Worm (Caenorhabditis elegans) whole organism, L3 larva: ENCODE measurements around the gene Y60A3A.25.

ENCODE experiments used
- R02D3.7 ChIP-seq: fragments of 150-350 bp; optimal IDR thresholded peaks from 2 replicates; lab custom pipeline; 2014; ENCODE audit warnings: missing biosample characterization, missing genetic modification characterization
- ZK546.5 ChIP-seq: sonication (generic microtip); optimal IDR thresholded peaks from 2 replicates; lab custom pipeline; 2017; ENCODE audit warnings: missing biosample characterization, missing genetic modification characterization
- aly-2 ChIP-seq: fragments of 150-350 bp; optimal IDR thresholded peaks from 2 replicates; lab custom pipeline; 2014; ENCODE audit warnings: missing biosample characterization, missing genetic modification characterization
- ama-1 ChIP-seq: fragments of 150-350 bp; optimal IDR thresholded peaks from 2 replicates; lab custom pipeline; 2018
- ceh-28 ChIP-seq: fragments of 150-350 bp; optimal IDR thresholded peaks from 2 replicates; lab custom pipeline; 2014; ENCODE audit warnings: missing biosample characterization, missing genetic modification reagents, missing genetic modification characterization
- ceh-82 ChIP-seq: fragments of 150-350 bp; optimal IDR thresholded peaks from 2 replicates; lab custom pipeline; 2014; ENCODE audit warnings: missing biosample characterization, missing genetic modification characterization
- ceh-9 ChIP-seq: sonication (generic microtip); optimal IDR thresholded peaks from 2 replicates; lab custom pipeline; 2018; ENCODE audit warnings: missing biosample characterization, missing genetic modification characterization
- daf-12 ChIP-seq: fragments of 150-350 bp; optimal IDR thresholded peaks from 2 replicates; lab custom pipeline; 2014; ENCODE audit warnings: missing biosample characterization, missing genetic modification reagents, missing genetic modification characterization
- egl-27 ChIP-seq: sonication (generic microtip); optimal IDR thresholded peaks from 4 replicates; lab custom pipeline; 2017; ENCODE audit warnings: missing biosample characterization, missing genetic modification reagents, missing genetic modification characterization
- egl-5 ChIP-seq: fragments of 150-350 bp; optimal IDR thresholded peaks from 2 replicates; lab custom pipeline; 2017; ENCODE audit warnings: missing biosample characterization, missing genetic modification reagents, missing genetic modification characterization, inconsistent platforms
- elt-1 ChIP-seq: fragments of 150-350 bp; optimal IDR thresholded peaks from 2 replicates; lab custom pipeline; 2014; ENCODE audit warnings: missing biosample characterization, missing genetic modification characterization
- elt-2 ChIP-seq: sonication (generic microtip); optimal IDR thresholded peaks from 2 replicates; lab custom pipeline; 2016; ENCODE audit warnings: missing genetic modification reagents, mild to moderate bottlenecking, missing genetic modification characterization, missing compliant biosample characterization
- elt-3 ChIP-seq, 3 experiments: fragments of 150-350 bp in 1 of 3; sonication (generic microtip) in 2 of 3; optimal IDR thresholded peaks; 2 replicates in 2 of 3; 4 replicates in 1 of 3; lab custom pipeline; 2014 to 2017; ENCODE audit warnings: missing biosample characterization in 3 of 3, missing genetic modification characterization in 3 of 3
- eor-1 ChIP-seq, 2 experiments: fragments of 150-350 bp; optimal IDR thresholded peaks; 2 replicates each; lab custom pipeline; 2014 to 2018; ENCODE audit warnings: missing biosample characterization in 2 of 2, missing genetic modification characterization in 2 of 2
- fkh-2 ChIP-seq: fragments of 150-350 bp; optimal IDR thresholded peaks from 2 replicates; lab custom pipeline; 2014; ENCODE audit warnings: missing biosample characterization, missing genetic modification reagents, missing genetic modification characterization
- jun-1 ChIP-seq: fragments of 150-350 bp; optimal IDR thresholded peaks from 2 replicates; lab custom pipeline; 2014; ENCODE audit warnings: missing biosample characterization, missing genetic modification reagents, missing genetic modification characterization
- lsy-12 ChIP-seq: sonication (generic microtip); optimal IDR thresholded peaks from 2 replicates; lab custom pipeline; 2016; ENCODE audit warnings: mild to moderate bottlenecking, missing genetic modification characterization, missing compliant biosample characterization
- nfya-1 ChIP-seq: sonication (generic microtip); optimal IDR thresholded peaks from 2 replicates; lab custom pipeline; 2017; ENCODE audit warnings: missing genetic modification characterization, mild to moderate bottlenecking, missing compliant biosample characterization, antibody characterized with exemption, moderate library complexity; ENCODE audit not compliant: insufficient read depth
- nhr-11 ChIP-seq: fragments of 150-350 bp; optimal IDR thresholded peaks from 2 replicates; lab custom pipeline; 2014; ENCODE audit warnings: missing biosample characterization, missing genetic modification characterization
- nhr-23 ChIP-seq: fragments of 150-350 bp; optimal IDR thresholded peaks from 2 replicates; lab custom pipeline; 2014; ENCODE audit warnings: missing biosample characterization, missing genetic modification reagents, missing genetic modification characterization
- nhr-237 ChIP-seq: fragments of 150-350 bp; optimal IDR thresholded peaks from 2 replicates; lab custom pipeline; 2014; ENCODE audit warnings: missing biosample characterization, missing genetic modification characterization
- nhr-25 ChIP-seq: sonication (generic microtip); optimal IDR thresholded peaks from 2 replicates; lab custom pipeline; 2017; ENCODE audit warnings: missing biosample characterization, missing genetic modification characterization
- nhr-28 ChIP-seq: fragments of 150-350 bp; optimal IDR thresholded peaks from 2 replicates; lab custom pipeline; 2014; ENCODE audit warnings: missing biosample characterization, missing genetic modification characterization
- nhr-67 ChIP-seq: fragments of 150-350 bp; optimal IDR thresholded peaks from 2 replicates; lab custom pipeline; 2014; ENCODE audit warnings: missing biosample characterization, missing genetic modification characterization
- nhr-76 ChIP-seq: fragments of 150-350 bp; sonication (generic microtip); optimal IDR thresholded peaks from 5 replicates; lab custom pipeline; 2014; ENCODE audit warnings: missing biosample characterization, missing genetic modification characterization
- nhr-77 ChIP-seq: fragments of 150-350 bp; optimal IDR thresholded peaks from 2 replicates; lab custom pipeline; 2014; ENCODE audit warnings: missing biosample characterization, missing genetic modification characterization
- pha-4 ChIP-seq: fragments of 150-350 bp; optimal IDR thresholded peaks from 2 replicates; lab custom pipeline; 2014; ENCODE audit warnings: missing biosample characterization, missing genetic modification reagents, missing genetic modification characterization
- pqm-1 ChIP-seq: fragments of 150-350 bp; optimal IDR thresholded peaks from 2 replicates; lab custom pipeline; 2017; ENCODE audit warnings: missing biosample characterization, missing genetic modification characterization, inconsistent platforms
- sea-2 ChIP-seq: fragments of 150-350 bp; sonication (generic microtip); optimal IDR thresholded peaks from 4 replicates; lab custom pipeline; 2014; ENCODE audit warnings: missing biosample characterization, missing genetic modification reagents, missing genetic modification characterization
- tbx-2 ChIP-seq: sonication (generic microtip); optimal IDR thresholded peaks from 2 replicates; lab custom pipeline; 2016; ENCODE audit warnings: mild to moderate bottlenecking, missing genetic modification characterization, missing compliant biosample characterization
- unc-39 ChIP-seq: sonication (generic microtip); optimal IDR thresholded peaks from 4 replicates; lab custom pipeline; 2017; ENCODE audit warnings: missing biosample characterization, missing genetic modification characterization
- unc-62 ChIP-seq: fragments of 150-350 bp; sonication (generic microtip); optimal IDR thresholded peaks from 4 replicates; lab custom pipeline; 2014; ENCODE audit warnings: missing biosample characterization, missing genetic modification reagents, missing genetic modification characterization
- zag-1 ChIP-seq: fragments of 150-350 bp; optimal IDR thresholded peaks from 2 replicates; lab custom pipeline; 2014; ENCODE audit warnings: missing biosample characterization, missing genetic modification characterization
- ztf-11 ChIP-seq: fragments of 150-350 bp; optimal IDR thresholded peaks from 2 replicates; lab custom pipeline; 2014; ENCODE audit warnings: missing biosample characterization, missing genetic modification characterization
- ztf-4 ChIP-seq: fragments of 150-350 bp; optimal IDR thresholded peaks from 2 replicates; lab custom pipeline; 2014; ENCODE audit warnings: missing biosample characterization, missing genetic modification characterization

The Y60A3A.25 gene

ce11 chrV:19998203-19998836, 4.3 kb upstream of the Y60A3A.25 start:
- TF ChIP-seq nhr-77 (tag; lab: Kevin White, UChicago) (no peak), ceh-28 (tag; lab: Kevin White, UChicago) (peak; percentile 78), ZK546.5 (tag; lab: Kevin White, UChicago) (no peak)

DNA sequence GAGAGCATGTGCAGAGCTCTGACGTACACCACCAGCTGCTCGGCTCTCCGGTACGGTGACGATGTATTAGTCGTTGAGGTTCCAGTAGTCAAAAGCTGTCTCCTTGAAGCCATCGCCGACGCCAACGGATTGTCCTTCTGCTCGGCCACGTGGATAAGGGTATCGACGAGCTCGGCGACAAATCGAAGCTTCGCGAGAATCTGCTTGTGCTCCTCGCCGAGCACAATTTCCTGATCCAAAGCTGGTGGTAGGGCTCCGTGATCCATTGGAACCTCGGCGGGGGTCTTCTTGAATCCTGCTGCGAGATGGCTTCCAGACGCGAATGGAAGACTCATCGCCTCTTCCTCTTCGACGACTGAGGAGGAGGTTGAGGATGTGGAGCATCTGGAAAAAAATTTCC, 3.5 kb upstream of the Y60A3A.25 start:
- no peak for TF ChIP-seq ceh-28 (tag; lab: Kevin White, UChicago)
- TF ChIP-seq ceh-9: no peak
- no peak for TF ChIP-seq lsy-12
- no peak for TF ChIP-seq elt-2
- no peak for TF ChIP-seq nhr-67
- TF ChIP-seq elt-1 (tag; lab: Kevin White, UChicago): no peak
- no peak for TF ChIP-seq nhr-28 (tag; lab: Kevin White, UChicago)
- no peak for TF ChIP-seq zag-1 (tag; lab: Kevin White, UChicago)
- TF ChIP-seq nhr-237 (tag; lab: Kevin White, UChicago): no peak
- no peak for TF ChIP-seq tbx-2 (tag; lab: Kevin White, UChicago)
- TF ChIP-seq ceh-82 (tag; lab: Kevin White, UChicago): no peak
- TF ChIP-seq jun-1 (tag; lab: Kevin White, UChicago): no peak
- no peak for TF ChIP-seq fkh-2
- TF ChIP-seq ama-1 (lab: Kevin White, UChicago): no peak
- no peak for TF ChIP-seq unc-62 (GFP tag; lab: Kevin White, UChicago)
- TF ChIP-seq ztf-11 (tag; lab: Kevin White, UChicago): no peak
- no peak for TF ChIP-seq egl-5 (tag; lab: Kevin White, UChicago)
- TF ChIP-seq nhr-11: no peak
- no peak for TF ChIP-seq daf-12 (tag; lab: Kevin White, UChicago)
- TF ChIP-seq elt-3 (tag; optimal IDR thresholded peaks at IDR 0.05; lab: Kevin White, UChicago): no peak

DNA sequence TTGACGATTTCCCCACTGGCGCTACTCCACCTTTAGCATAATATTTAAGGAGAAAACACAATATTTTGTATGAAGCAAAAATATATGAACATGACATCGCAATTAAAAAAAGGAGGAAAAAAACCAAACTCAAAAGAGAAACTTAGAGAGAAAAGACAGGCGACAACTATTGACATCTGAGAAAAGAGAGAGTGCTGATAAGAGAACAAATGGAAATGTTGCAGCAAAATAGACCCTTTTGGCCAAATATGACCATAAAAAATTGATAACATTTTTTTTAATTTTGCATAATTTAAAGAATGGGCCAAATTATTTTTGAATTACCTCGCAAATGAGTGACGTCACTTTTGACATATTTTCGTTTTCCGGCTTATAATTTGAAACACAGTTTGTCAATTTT, 672 bp upstream of the Y60A3A.25 start:
- no peak for TF ChIP-seq tbx-2 (tag; lab: Kevin White, UChicago)
- peak; percentile 12 for TF ChIP-seq pqm-1 (tag; lab: Kevin White, UChicago)
- TF ChIP-seq pha-4 (tag; lab: Kevin White, UChicago): no peak
- TF ChIP-seq aly-2 (tag; lab: Kevin White, UChicago): no peak
- no peak for TF ChIP-seq nhr-76 (tag; lab: Kevin White, UChicago)
- no peak for TF ChIP-seq egl-27
- peak; percentile 64 for TF ChIP-seq elt-2
- TF ChIP-seq unc-39 (tag; lab: Kevin White, UChicago): no peak
- TF ChIP-seq nhr-25: no peak
- no peak for TF ChIP-seq R02D3.7
- no peak for TF ChIP-seq ZK546.5 (tag; lab: Kevin White, UChicago)
- TF ChIP-seq nhr-77 (tag; lab: Kevin White, UChicago): no peak

DNA sequence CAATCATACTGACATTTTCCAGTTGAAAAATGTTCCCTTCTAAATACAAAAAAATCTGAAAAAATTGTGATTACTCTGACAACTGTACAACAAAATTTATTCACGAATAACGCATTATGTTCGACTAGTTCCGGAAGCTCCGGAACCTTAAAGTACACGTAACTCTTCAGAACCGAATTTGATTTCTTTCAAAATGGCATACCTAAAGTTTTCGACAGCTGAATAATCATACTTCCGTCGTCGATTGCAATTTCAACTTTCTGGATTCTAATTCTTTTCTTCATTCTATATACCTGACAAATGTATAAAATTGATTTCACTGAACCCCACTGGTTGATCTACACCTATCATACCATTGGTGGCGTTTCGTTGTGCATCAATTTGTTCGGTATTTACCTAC, 6.3 kb downstream of the Y60A3A.25 start, which contains the start of gene sri-67:
TSS of gene sri-67 (plus strand) at position 301 of the 400 bp plus-strand sequence.
- TF ChIP-seq nhr-25: no peak
- TF ChIP-seq ztf-4 (tag; lab: Kevin White, UChicago): no peak
- no peak for TF ChIP-seq lsy-12
- no peak for TF ChIP-seq nfya-1 (tag; lab: Kevin White, UChicago)
- TF ChIP-seq R02D3.7: no peak
- TF ChIP-seq ceh-28 (tag; lab: Kevin White, UChicago): no peak
- TF ChIP-seq nhr-23 (tag; lab: Kevin White, UChicago): no peak
- TF ChIP-seq elt-3 (tag; optimal IDR thresholded peaks at IDR 0.05; lab: Kevin White, UChicago): no peak
- TF ChIP-seq ztf-11 (tag; lab: Kevin White, UChicago): no peak
- TF ChIP-seq nhr-67: no peak
- no peak for TF ChIP-seq ama-1 (lab: Kevin White, UChicago)
- TF ChIP-seq nhr-237 (tag; lab: Kevin White, UChicago): no peak
- TF ChIP-seq unc-62 (GFP tag; lab: Kevin White, UChicago): no peak
- TF ChIP-seq elt-1 (tag; lab: Kevin White, UChicago): no peak

DNA sequence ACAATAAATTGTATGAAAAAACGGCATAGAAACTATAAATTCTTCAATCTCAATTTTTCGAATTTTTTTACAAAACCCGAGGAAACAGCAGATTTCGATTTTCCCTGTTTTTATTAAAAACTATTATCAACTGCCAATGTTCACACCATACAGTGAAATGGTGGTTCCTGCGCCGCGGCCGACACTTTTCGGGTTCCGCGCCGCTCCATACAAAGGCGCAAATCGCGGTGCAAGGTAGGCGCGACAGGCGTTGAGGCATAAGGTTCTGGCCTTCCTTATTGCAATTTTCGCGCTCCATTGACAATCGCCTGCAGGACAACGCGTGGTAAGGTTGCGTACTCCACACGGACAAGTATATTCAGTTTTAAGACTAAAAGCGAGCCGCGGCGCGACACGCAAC, 7.2 kb downstream of the Y60A3A.25 start:
- no peak for TF ChIP-seq nhr-237 (tag; lab: Kevin White, UChicago)
- no peak for TF ChIP-seq ceh-9
- no peak for TF ChIP-seq ztf-4 (tag; lab: Kevin White, UChicago)
- no peak for TF ChIP-seq sea-2 (GFP tag; lab: Kevin White, UChicago)
- no peak for TF ChIP-seq elt-1 (tag; lab: Kevin White, UChicago)
- TF ChIP-seq eor-1 (tag; optimal IDR thresholded peaks at IDR 0.05; lab: Kevin White, UChicago): no peak
- no peak for TF ChIP-seq fkh-2
